Worm (Caenorhabditis elegans): ENCODE measurements around the gene clec-1.

DNA sequence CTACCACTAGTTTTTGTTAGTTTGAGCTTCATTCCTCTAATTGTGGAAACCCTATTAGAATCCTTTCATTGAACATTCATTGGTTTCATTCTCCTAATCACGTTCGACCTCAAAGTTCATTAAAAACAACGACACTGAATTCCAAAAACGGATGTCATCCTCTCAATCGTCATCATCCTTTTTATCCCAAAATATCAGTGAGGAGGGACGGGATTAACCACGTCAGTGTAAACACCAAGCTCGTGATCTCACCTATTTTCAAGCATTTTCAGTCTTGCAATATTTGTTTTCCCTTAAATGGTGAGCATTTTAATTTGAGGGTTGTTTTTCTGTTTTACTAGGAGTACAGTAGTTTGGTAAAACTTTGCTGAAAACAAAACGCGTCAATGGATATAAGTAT lies 4.5 kb downstream of the clec-1 start:
- TF ChIP-seq nhr-11 (tag; optimal IDR thresholded peaks at IDR 0.05) (no peak), K09A11.1 (tag; optimal IDR thresholded peaks at IDR 0.05; ENCODE audit: insufficient read depth) (no peak), tbx-2 (tag; optimal IDR thresholded peaks at IDR 0.05) (no peak), lin-11 (tag; optimal IDR thresholded peaks at IDR 0.05) (no peak), F13H6.1 (tag; optimal IDR thresholded peaks at IDR 0.05) (no peak), pha-2 (tag; optimal IDR thresholded peaks at IDR 0.05) (no peak), fkh-10 (GFP tag; optimal IDR thresholded peaks at IDR 0.05) (no peak), ceh-24 (tag; optimal IDR thresholded peaks at IDR 0.05) (no peak), fkh-6 (tag; optimal IDR thresholded peaks at IDR 0.05) (no peak), npax-4 (tag; optimal IDR thresholded peaks at IDR 0.05) (no peak), rnt-1 (tag; optimal IDR thresholded peaks at IDR 0.05) (no peak), ama-1 (optimal IDR thresholded peaks at IDR 0.05) (no peak), pros-1 (tag; optimal IDR thresholded peaks at IDR 0.05) (no peak), ceh-19 (GFP tag; optimal IDR thresholded peaks at IDR 0.05) (no peak)
